Fruit fly (Drosophila melanogaster): ENCODE measurements around the gene Ltn1.

Gene Ltn1

DNA sequence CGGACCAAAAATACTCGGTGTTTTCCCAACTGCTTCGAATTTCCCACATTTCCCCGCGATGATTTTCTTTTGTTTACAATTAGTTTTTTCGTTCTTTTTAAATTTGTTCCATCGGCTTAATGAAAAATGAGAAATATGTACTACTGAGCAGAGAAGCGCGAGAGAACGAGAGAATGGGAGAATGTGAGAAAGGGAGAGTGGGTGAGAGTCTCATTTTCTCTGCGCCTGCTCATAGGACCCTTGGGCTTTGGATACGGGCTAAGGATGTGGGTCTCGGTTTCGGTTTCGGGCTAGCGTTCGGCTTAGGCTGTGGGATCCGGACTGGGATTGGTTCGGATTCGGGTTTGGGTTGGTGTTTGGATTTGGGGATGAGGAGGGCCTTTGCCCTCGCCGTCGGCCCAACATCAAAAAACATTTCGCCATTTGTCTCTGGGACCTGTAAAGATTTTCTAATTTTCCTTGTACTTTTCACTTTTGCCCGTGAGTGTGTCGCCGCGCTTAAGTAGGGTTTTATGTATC, 28.7 kb upstream of the Ltn1 start:
- TF ChIP-seq ey (GFP tag; optimal IDR thresholded peaks at IDR 0.05) (no peak), Hr83 (GFP tag; optimal IDR thresholded peaks at IDR 0.05; ENCODE audit: poor library complexity, severe bottlenecking) (no peak), brk (GFP tag; optimal IDR thresholded peaks at IDR 0.05) (no peak), sv (GFP tag; optimal IDR thresholded peaks at IDR 0.05) (no peak), pan (optimal IDR thresholded peaks at IDR 0.05) (no peak), Abd-B (GFP tag; optimal IDR thresholded peaks at IDR 0.05) (no peak), lola (GFP tag; optimal IDR thresholded peaks at IDR 0.05) (no peak), Dfd (GFP tag; optimal IDR thresholded peaks at IDR 0.05) (no peak), h (GFP tag; optimal IDR thresholded peaks at IDR 0.05) (no peak), CG32264 (GFP tag; optimal IDR thresholded peaks at IDR 0.05) (no peak), Mio (GFP tag; optimal IDR thresholded peaks at IDR 0.05) (no peak), CG9705 (GFP tag; optimal IDR thresholded peaks at IDR 0.05) (no peak), CrebA (GFP tag; optimal IDR thresholded peaks at IDR 0.05; ENCODE audit: borderline replicate concordance) (no peak), OdsH (GFP tag; optimal IDR thresholded peaks at IDR 0.05) (no peak), HLH106 (tag; optimal IDR thresholded peaks at IDR 0.05) (no peak)

DNA sequence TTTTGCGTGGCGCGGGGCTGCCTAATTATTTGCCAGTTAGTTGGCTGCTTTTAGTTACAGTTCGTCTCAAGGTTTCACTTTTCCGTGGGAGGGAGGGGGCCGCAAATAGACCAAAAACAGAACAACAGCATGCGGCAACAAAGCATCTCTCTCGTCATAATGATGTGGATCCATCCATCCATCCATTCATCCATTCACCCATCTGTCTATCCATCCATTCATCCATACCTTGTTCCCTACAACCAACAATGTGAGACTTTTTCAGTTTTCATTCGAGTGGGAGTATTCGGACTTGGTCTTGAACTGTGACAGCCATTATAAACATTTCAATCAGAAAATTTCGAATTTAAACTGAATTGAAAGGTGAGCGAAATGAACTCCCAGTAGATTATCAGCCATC, 27.3 kb upstream of the Ltn1 start:
- no peak for TF ChIP-seq brk (GFP tag; optimal IDR thresholded peaks at IDR 0.05)

DNA sequence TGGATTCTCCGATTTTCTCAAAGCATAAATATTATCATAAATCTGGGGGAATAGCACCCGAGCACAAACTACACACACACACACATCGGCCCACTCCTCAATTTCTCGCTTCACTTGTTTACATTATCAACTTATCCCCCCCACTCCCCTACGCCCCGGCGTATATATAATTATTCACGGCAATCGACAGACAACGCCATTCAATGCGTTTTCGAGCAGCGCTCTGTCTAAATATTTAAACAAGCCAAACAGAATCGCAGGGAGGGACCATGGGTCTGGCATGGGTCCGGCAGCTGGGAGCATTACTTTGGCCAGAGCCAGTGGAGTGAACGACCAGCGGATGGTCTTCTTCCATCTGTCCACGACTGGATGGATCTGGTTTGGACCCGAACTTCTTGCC, 23.6 kb upstream of the Ltn1 start:
- no peak for TF ChIP-seq CG32264 (GFP tag; optimal IDR thresholded peaks at IDR 0.05)
- TF ChIP-seq Vsx2 (GFP tag; optimal IDR thresholded peaks at IDR 0.05; ENCODE audit: partially characterized antibody) = no peak
- no peak for TF ChIP-seq Dif (GFP tag; optimal IDR thresholded peaks at IDR 0.05; ENCODE audit: partially characterized antibody)
- TF ChIP-seq ey (GFP tag; optimal IDR thresholded peaks at IDR 0.05) = peak; percentile 28
- TF ChIP-seq woc (GFP tag; optimal IDR thresholded peaks at IDR 0.05) = no peak
- TF ChIP-seq GATAd (GFP tag; optimal IDR thresholded peaks at IDR 0.05) = peak; percentile 36
- TF ChIP-seq h (GFP tag; optimal IDR thresholded peaks at IDR 0.05) = peak; percentile 69
- no peak for TF ChIP-seq Hr78 (GFP tag; optimal IDR thresholded peaks at IDR 0.05)
- TF ChIP-seq lola (GFP tag; optimal IDR thresholded peaks at IDR 0.05) = no peak
- peak; percentile 78 for TF ChIP-seq br (GFP tag; optimal IDR thresholded peaks at IDR 0.05)
- TF ChIP-seq dsf (GFP tag; optimal IDR thresholded peaks at IDR 0.05; ENCODE audit: borderline replicate concordance) = no peak
- TF ChIP-seq sv (GFP tag; optimal IDR thresholded peaks at IDR 0.05) = no peak
- peak; percentile 95 for TF ChIP-seq Hr83 (GFP tag; optimal IDR thresholded peaks at IDR 0.05; ENCODE audit: poor library complexity, severe bottlenecking)
- TF ChIP-seq jim (GFP tag; optimal IDR thresholded peaks at IDR 0.05) = no peak
- no peak for TF ChIP-seq CG9705 (GFP tag; optimal IDR thresholded peaks at IDR 0.05)
- TF ChIP-seq brk (GFP tag; optimal IDR thresholded peaks at IDR 0.05) = peak; percentile 61
- peak; percentile 14 for TF ChIP-seq Mio (GFP tag; optimal IDR thresholded peaks at IDR 0.05)
- peak; percentile 39 for TF ChIP-seq Jra (GFP tag; optimal IDR thresholded peaks at IDR 0.05)
- TF ChIP-seq tai (GFP tag; optimal IDR thresholded peaks at IDR 0.05) = peak; percentile 62
- no peak for TF ChIP-seq pan (optimal IDR thresholded peaks at IDR 0.05)
- peak; percentile 85 for TF ChIP-seq rgr (GFP tag; optimal IDR thresholded peaks at IDR 0.05)
- no peak for TF ChIP-seq Dfd (GFP tag; optimal IDR thresholded peaks at IDR 0.05)
- TF ChIP-seq fru (GFP tag; optimal IDR thresholded peaks at IDR 0.05) = peak; percentile 59
- no peak for TF ChIP-seq Rel (GFP tag; optimal IDR thresholded peaks at IDR 0.05)
- TF ChIP-seq Rel (tag; optimal IDR thresholded peaks at IDR 0.05) = peak; percentile 59
- peak in 1 of 2 experiments; percentile 55 for TF ChIP-seq foxo (GFP tag; optimal IDR thresholded peaks at IDR 0.05)
- TF ChIP-seq psq (GFP tag; optimal IDR thresholded peaks at IDR 0.05) = peak; percentile 52
- TF ChIP-seq usp (GFP tag; optimal IDR thresholded peaks at IDR 0.05) = no peak
- TF ChIP-seq N (GFP tag; optimal IDR thresholded peaks at IDR 0.05) = no peak
- no peak for TF ChIP-seq Sp1 (GFP tag; optimal IDR thresholded peaks at IDR 0.05)
- TF ChIP-seq Hnf4 (GFP tag; optimal IDR thresholded peaks at IDR 0.05) = peak; percentile 82
- TF ChIP-seq CrebA (GFP tag; optimal IDR thresholded peaks at IDR 0.05; ENCODE audit: borderline replicate concordance) = no peak
- peak; percentile 36 for TF ChIP-seq dmrt93B (GFP tag; optimal IDR thresholded peaks at IDR 0.05)
- TF ChIP-seq HLH106 (tag; optimal IDR thresholded peaks at IDR 0.05) = peak; percentile 30
- peak; percentile 80 for TF ChIP-seq OdsH (GFP tag; optimal IDR thresholded peaks at IDR 0.05)
- no peak for TF ChIP-seq Myc (optimal IDR thresholded peaks at IDR 0.05)
- no peak for TF ChIP-seq Abd-B (GFP tag; optimal IDR thresholded peaks at IDR 0.05)
- TF ChIP-seq sage (GFP tag; optimal IDR thresholded peaks at IDR 0.05) = no peak
- no peak for TF ChIP-seq dl (GFP tag; optimal IDR thresholded peaks at IDR 0.05; ENCODE audit: insufficient read depth in 1 of 2, partially characterized antibody in 2 of 2)

All from whole organism, wandering third instar larva.